Worm (Caenorhabditis elegans) whole organism, L4 larva: Measurements from ENCODE around the gene flp-12.
A peak's percentile ranks its signal among the peaks of the same experiment; 100 is the strongest.

Experiments
- F26F4.8 ChIP-seq: fragments of 200-800 bp; sonication (Bioruptor generic); conservative IDR thresholded peaks from 2 replicates; pipeline ENCODE4 v1.3.6; 2022; ENCODE audit warnings: missing genetic modification characterization, missing compliant biosample characterization
- T20F7.1 ChIP-seq: fragments of 200-800 bp; sonication (Bioruptor generic); optimal IDR thresholded peaks from 2 replicates; lab custom pipeline; 2018; ENCODE audit warnings: mild to moderate bottlenecking, missing genetic modification characterization, missing compliant biosample characterization
- Y105C5A.15 ChIP-seq: fragments of 200-800 bp; sonication (Bioruptor generic); IDR thresholded peaks from 2 replicates; pipeline ENCODE4 v1.3.6; 2022; ENCODE audit warnings: missing genetic modification characterization, missing compliant biosample characterization
- ZK546.5 ChIP-seq, 2 experiments: sonication (generic microtip); optimal IDR thresholded peaks; 2 replicates each; lab custom pipeline; 2017; ENCODE audit warnings: missing biosample characterization in 2 of 2, missing genetic modification characterization in 2 of 2
- aha-1 ChIP-seq: fragments of 150-350 bp; peaks from one replicate; lab custom pipeline; 2014; ENCODE audit warnings: missing biosample characterization, missing genetic modification characterization
- ama-1 ChIP-seq: fragments of 150-350 bp; optimal IDR thresholded peaks from 2 replicates; lab custom pipeline; 2014; ENCODE audit warnings: inconsistent platforms, mixed read lengths
- attf-4 ChIP-seq: sonication (generic microtip); optimal IDR thresholded peaks from 3 replicates; lab custom pipeline; 2017; ENCODE audit warnings: missing biosample characterization, missing genetic modification characterization
- ceh-20 ChIP-seq: fragments of 200-800 bp; sonication (Bioruptor generic); IDR thresholded peaks from 2 replicates; pipeline ENCODE4 v1.3.6; 2022; ENCODE audit warnings: missing genetic modification reagents, missing genetic modification characterization, missing compliant biosample characterization
- ceh-28 ChIP-seq: fragments of 150-350 bp; optimal IDR thresholded peaks from 2 replicates; lab custom pipeline; 2014; ENCODE audit warnings: missing biosample characterization, missing genetic modification reagents, missing genetic modification characterization
- daf-16 ChIP-seq, 3 experiments: sonication (generic microtip); optimal IDR thresholded peaks; 2 replicates each; lab custom pipeline; 2016 to 2017; ENCODE audit warnings: missing genetic modification characterization in 3 of 3, missing genetic modification reagents in 3 of 3, mild to moderate bottlenecking in 2 of 3, missing compliant biosample characterization in 2 of 3, missing biosample characterization in 1 of 3, moderate library complexity in 1 of 3
- dmd-6 ChIP-seq: fragments of 200-800 bp; sonication (Bioruptor generic); IDR thresholded peaks from 2 replicates; pipeline ENCODE4 v1.3.6; 2022; ENCODE audit warnings: missing genetic modification reagents, missing genetic modification characterization, missing compliant biosample characterization
- dpl-1 ChIP-seq: fragments of 150-350 bp; optimal IDR thresholded peaks from 2 replicates; lab custom pipeline; 2014; ENCODE audit warnings: missing biosample characterization, missing genetic modification reagents, missing genetic modification characterization
- duxl-1 ChIP-seq: sonication (generic microtip); optimal IDR thresholded peaks from 2 replicates; lab custom pipeline; 2016; ENCODE audit warnings: mild to moderate bottlenecking, missing genetic modification characterization, moderate library complexity, missing compliant biosample characterization; ENCODE audit not compliant: poor library complexity
- fkh-10 ChIP-seq: fragments of 150-350 bp; optimal IDR thresholded peaks from 2 replicates; lab custom pipeline; 2014; ENCODE audit warnings: missing biosample characterization, missing genetic modification reagents, missing genetic modification characterization
- gei-8 ChIP-seq: fragments of 200-800 bp; sonication (Bioruptor generic); optimal IDR thresholded peaks from 2 replicates; lab custom pipeline; 2018; ENCODE audit warnings: mild to moderate bottlenecking, missing genetic modification characterization, missing compliant biosample characterization
- hif-1 ChIP-seq, 2 experiments: sonication (generic microtip); optimal IDR thresholded peaks; 2 replicates each; lab custom pipeline; 2016 to 2017; ENCODE audit warnings: missing compliant biosample characterization in 2 of 2, missing genetic modification characterization in 2 of 2, missing genetic modification reagents in 2 of 2, missing genotype in 2 of 2, mild to moderate bottlenecking in 1 of 2
- hlh-11 ChIP-seq: fragments of 200-800 bp; sonication (Bioruptor generic); optimal IDR thresholded peaks from 2 replicates; lab custom pipeline; 2018; ENCODE audit warnings: mild to moderate bottlenecking, missing genetic modification characterization, missing compliant biosample characterization
- jun-1 ChIP-seq: fragments of 150-350 bp; optimal IDR thresholded peaks from 2 replicates; lab custom pipeline; 2014; ENCODE audit warnings: missing biosample characterization, missing genetic modification reagents, missing genetic modification characterization
- lin-1 ChIP-seq: fragments of 200-800 bp; sonication (Bioruptor generic); IDR thresholded peaks from 2 replicates; pipeline ENCODE4 v1.3.6; 2022; ENCODE audit warnings: missing genetic modification reagents, missing genetic modification characterization, missing compliant biosample characterization
- madf-5 ChIP-seq, 2 experiments: fragments of 200-800 bp; sonication (Bioruptor generic); IDR thresholded peaks; 2 replicates each; pipeline ENCODE4 v1.3.6; 2022; ENCODE audit warnings: missing compliant biosample characterization in 2 of 2, missing genetic modification characterization in 2 of 2
- mdt-29 ChIP-seq: fragments of 200-800 bp; sonication (Bioruptor generic); IDR thresholded peaks from 2 replicates; pipeline ENCODE4 v1.3.6; 2022; ENCODE audit warnings: missing genetic modification reagents, missing genetic modification characterization, missing compliant biosample characterization
- mep-1 ChIP-seq: fragments of 150-350 bp; sonication (generic microtip); optimal IDR thresholded peaks from 3 replicates; lab custom pipeline; 2014; ENCODE audit warnings: missing biosample characterization, missing genetic modification characterization
- mes-2 ChIP-seq: sonication (generic microtip); optimal IDR thresholded peaks from 2 replicates; lab custom pipeline; 2016; ENCODE audit warnings: missing genotype, mild to moderate bottlenecking, missing genetic modification characterization, missing compliant biosample characterization; ENCODE audit not compliant: poor library complexity, severe bottlenecking
- mxl-2 ChIP-seq: fragments of 200-800 bp; sonication (Bioruptor generic); conservative IDR thresholded peaks from 2 replicates; pipeline ENCODE4 v1.3.6; 2022; ENCODE audit warnings: missing genetic modification reagents, missing genetic modification characterization, missing compliant biosample characterization
- nhr-28 ChIP-seq: fragments of 150-350 bp; optimal IDR thresholded peaks from 2 replicates; lab custom pipeline; 2014; ENCODE audit warnings: missing biosample characterization, missing genetic modification characterization
- nhr-48 ChIP-seq: sonication (generic microtip); optimal IDR thresholded peaks from 2 replicates; lab custom pipeline; 2016; ENCODE audit warnings: mild to moderate bottlenecking, missing genetic modification characterization, missing compliant biosample characterization
- nhr-76 ChIP-seq: fragments of 150-350 bp; optimal IDR thresholded peaks from 2 replicates; lab custom pipeline; 2014; ENCODE audit warnings: missing biosample characterization, missing genetic modification characterization
- php-3 ChIP-seq: fragments of 200-800 bp; sonication (Bioruptor generic); IDR thresholded peaks from 2 replicates; pipeline ENCODE4 v1.3.6; 2022; ENCODE audit warnings: missing genetic modification reagents, missing genetic modification characterization, missing compliant biosample characterization
- pqm-1 ChIP-seq: sonication (generic microtip); optimal IDR thresholded peaks from 2 replicates; lab custom pipeline; 2017; ENCODE audit warnings: missing biosample characterization, missing genetic modification characterization
- rbr-2 ChIP-seq: sonication (generic microtip); optimal IDR thresholded peaks from 2 replicates; lab custom pipeline; 2016; ENCODE audit warnings: missing genotype, missing genetic modification characterization, missing compliant biosample characterization
- sdz-12 ChIP-seq: fragments of 200-800 bp; sonication (Bioruptor generic); optimal IDR thresholded peaks from 2 replicates; lab custom pipeline; 2018; ENCODE audit warnings: mild to moderate bottlenecking, missing genetic modification characterization, missing compliant biosample characterization
- set-16 ChIP-seq: fragments of 200-800 bp; sonication (Bioruptor generic); IDR thresholded peaks from 2 replicates; pipeline ENCODE4 v1.3.6; 2022; ENCODE audit warnings: missing genetic modification reagents, missing genetic modification characterization, missing compliant biosample characterization
- snpc-4 ChIP-seq: fragments of 150-350 bp; optimal IDR thresholded peaks from 2 replicates; lab custom pipeline; 2014; ENCODE audit warnings: missing biosample characterization, missing genetic modification characterization
- spr-3 ChIP-seq: fragments of 200-800 bp; sonication (Bioruptor generic); optimal IDR thresholded peaks from 2 replicates; lab custom pipeline; 2018; ENCODE audit warnings: mild to moderate bottlenecking, missing genetic modification characterization, missing compliant biosample characterization
- unc-130 ChIP-seq: sonication (generic microtip); optimal IDR thresholded peaks from 2 replicates; lab custom pipeline; 2016; ENCODE audit warnings: missing genetic modification reagents, missing genetic modification characterization, missing compliant biosample characterization
- unc-62 ChIP-seq, 3 experiments: fragments of 150-350 bp in 1 of 3; sonication (generic microtip); optimal IDR thresholded peaks in 2 of 3; peaks in 1 of 3; 1 replicate in 1 of 3; 2 replicates in 2 of 3; lab custom pipeline; 2014 to 2017; ENCODE audit warnings: missing biosample characterization in 3 of 3, missing genetic modification characterization in 3 of 3, missing genetic modification reagents in 3 of 3, missing genotype in 1 of 3
- vab-7 ChIP-seq: fragments of 200-800 bp; sonication (Bioruptor generic); IDR thresholded peaks from 2 replicates; pipeline ENCODE4 v1.3.6; 2022; ENCODE audit warnings: missing genetic modification reagents, missing genetic modification characterization, missing compliant biosample characterization
- zag-1 ChIP-seq: fragments of 150-350 bp; optimal IDR thresholded peaks from 2 replicates; lab custom pipeline; 2014; ENCODE audit warnings: missing biosample characterization, missing genetic modification characterization

Gene flp-12

DNA sequence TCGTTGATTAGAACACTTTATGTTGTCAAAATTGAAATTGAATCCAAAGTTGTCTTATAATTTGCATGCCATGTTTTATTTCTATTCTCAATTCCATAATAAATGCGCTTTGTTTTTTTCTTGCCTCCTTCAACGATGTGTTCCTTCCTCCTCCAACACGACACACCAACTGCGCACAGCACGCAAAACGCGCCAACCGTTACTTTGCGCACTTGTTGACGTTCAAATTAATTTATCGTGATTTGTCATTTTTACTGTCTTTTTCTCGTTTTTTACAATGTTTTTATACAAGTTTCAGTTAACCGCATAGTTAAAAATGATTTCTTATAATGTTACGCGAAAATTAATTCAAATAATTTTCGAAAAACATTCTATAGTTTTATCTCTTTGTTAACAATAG lies 4.2 kb downstream of the flp-12 start (continued):
- TF ChIP-seq ceh-28: no peak
- TF ChIP-seq hif-1 (tag; optimal IDR thresholded peaks at IDR 0.05; lab: Kevin White, UChicago): no peak
- TF ChIP-seq spr-3 (GFP tag; lab: Kevin White, UChicago): no peak
- TF ChIP-seq lin-1: no peak
- TF ChIP-seq mes-2 (tag; lab: Kevin White, UChicago): peak; percentile 62
- no peak for TF ChIP-seq daf-16 (GFP tag; optimal IDR thresholded peaks at IDR 0.05; lab: Kevin White, UChicago)
- peak; percentile 18 for TF ChIP-seq daf-16 (tag; optimal IDR thresholded peaks at IDR 0.05; lab: Kevin White, UChicago)
- TF ChIP-seq F26F4.8 (GFP tag; lab: Robert Waterston, UW): no peak
- peak; percentile 65 for TF ChIP-seq rbr-2 (tag; lab: Kevin White, UChicago)
- TF ChIP-seq madf-5 (GFP tag; IDR thresholded peaks at IDR 0.05; lab: Robert Waterston, UW): no peak
- no peak for TF ChIP-seq mdt-29 (GFP tag; lab: Robert Waterston, UW)
- no peak for TF ChIP-seq gei-8 (GFP tag; lab: Kevin White, UChicago)
- TF ChIP-seq nhr-48 (tag; lab: Kevin White, UChicago): no peak
- TF ChIP-seq unc-62 (GFP tag; optimal IDR thresholded peaks at IDR 0.05 in 1 of 2; lab: Kevin White, UChicago): no peak
- TF ChIP-seq unc-62 (tag; optimal IDR thresholded peaks at IDR 0.05; lab: Kevin White, UChicago): no peak
- TF ChIP-seq zag-1 (tag; lab: Kevin White, UChicago): no peak
- no peak for TF ChIP-seq jun-1 (tag; lab: Kevin White, UChicago)
- no peak for TF ChIP-seq set-16 (GFP tag; lab: Robert Waterston, UW)
- TF ChIP-seq vab-7 (GFP tag; lab: Robert Waterston, UW): no peak
- peak; percentile 43 for TF ChIP-seq hlh-11 (tag; lab: Kevin White, UChicago)
- TF ChIP-seq dmd-6 (GFP tag; lab: Robert Waterston, UW): peak; percentile 31; the same call in 1 of the 2 replicates
- peak; percentile 35 for TF ChIP-seq nhr-28 (tag; lab: Kevin White, UChicago)
- peak; percentile 77 for TF ChIP-seq mep-1
- no peak for TF ChIP-seq ceh-20
- peak; percentile 64 for TF ChIP-seq dpl-1 (GFP tag; lab: Kevin White, UChicago)

DNA sequence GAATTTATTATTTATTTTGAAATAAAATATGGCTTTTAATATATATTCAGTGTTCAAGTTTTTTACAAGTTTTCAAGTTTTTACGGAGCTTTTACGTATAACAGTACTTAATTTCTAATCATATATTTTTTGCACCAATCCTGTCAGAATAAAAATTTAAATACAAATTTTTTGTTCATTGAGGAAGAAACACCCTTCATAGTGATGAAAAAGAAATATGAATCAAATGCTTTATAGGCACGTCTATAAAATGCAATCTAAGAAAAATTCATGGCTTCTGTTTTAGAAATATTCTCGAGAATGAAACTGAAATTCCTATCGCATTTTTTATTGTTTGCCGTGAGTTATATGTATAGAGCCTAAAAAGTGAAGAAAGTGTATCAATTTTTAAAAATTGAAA lies 5.5 kb downstream of the flp-12 start, which contains the start of gene C05E11.2:
Gene C05E11.2 (plus strand): TSS at position 301 of the 400 bp plus-strand sequence.
- TF ChIP-seq T20F7.1 (no peak), ZK546.5 (tag; optimal IDR thresholded peaks at IDR 0.05; lab: Kevin White, UChicago) (no peak), mxl-2 (no peak), sdz-12 (GFP tag; lab: Kevin White, UChicago) (no peak), nhr-76 (tag; lab: Kevin White, UChicago) (no peak), unc-130 (GFP tag; lab: Kevin White, UChicago) (no peak), pqm-1 (tag; lab: Kevin White, UChicago) (no peak), attf-4 (tag; lab: Kevin White, UChicago) (no peak), hlh-11 (tag; lab: Kevin White, UChicago) (no peak), ama-1 (lab: Kevin White, UChicago) (no peak), zag-1 (tag; lab: Kevin White, UChicago) (no peak), jun-1 (tag; lab: Kevin White, UChicago) (no peak), fkh-10 (GFP tag; lab: Kevin White, UChicago) (no peak), snpc-4 (no peak), php-3 (GFP tag; lab: Robert Waterston, UW) (no peak), Y105C5A.15 (GFP tag; lab: Robert Waterston, UW) (no peak), gei-8 (GFP tag; lab: Kevin White, UChicago) (no peak)

DNA sequence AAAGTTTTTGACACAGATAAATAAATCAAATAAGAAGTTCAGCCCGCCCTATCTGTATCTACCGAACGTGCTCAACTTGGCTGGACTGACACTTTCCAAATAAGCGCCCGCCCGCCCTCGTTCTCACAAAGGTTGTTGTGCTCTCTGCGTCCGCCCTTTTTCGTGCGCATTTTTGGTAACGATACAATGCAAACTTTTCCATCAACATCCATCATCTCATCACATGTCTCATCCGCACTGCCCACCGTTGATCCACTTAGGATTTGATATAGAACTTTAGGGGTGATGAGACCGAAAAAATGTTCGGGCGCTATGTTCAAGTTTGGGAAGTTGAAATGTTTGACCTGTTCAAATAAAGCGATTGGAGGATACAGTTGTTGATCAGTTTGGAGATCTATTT lies 6.6 kb downstream of the flp-12 start, which contains the start of gene C05E11.7:
Gene C05E11.7 (minus strand): TSS at position 101 of the 400 bp plus-strand sequence.
- TF ChIP-seq aha-1: peak; percentile 48
- no peak for TF ChIP-seq duxl-1 (tag; lab: Kevin White, UChicago)
- TF ChIP-seq, all 104 proteins: peak for 1
